Fruit fly (Drosophila melanogaster) whole organism, prepupa: ENCODE measurements around the gene CCAP-R.

ENCODE experiments used
- Blimp-1 ChIP-seq: fragments of 200-800 bp; sonication (Bioruptor generic); optimal IDR thresholded peaks from 3 replicates; lab custom pipeline; 2017; ENCODE audit warnings: missing biosample characterization, missing genetic modification characterization, mild to moderate bottlenecking, moderate library complexity, missing genetic modification reagents
- CG10631 ChIP-seq: fragments of 200-800 bp; sonication (Bioruptor generic); optimal IDR thresholded peaks from 2 replicates; lab custom pipeline; 2016; ENCODE audit warnings: missing biosample characterization, missing genetic modification characterization
- CG11762 ChIP-seq: fragments of 200-800 bp; sonication (Bioruptor generic); optimal IDR thresholded peaks from 3 replicates; lab custom pipeline; 2016; ENCODE audit warnings: missing biosample characterization, missing genetic modification characterization; ENCODE audit not compliant: insufficient read depth
- CG11902 ChIP-seq: fragments of 200-800 bp; sonication (Bioruptor generic); optimal IDR thresholded peaks from 3 replicates; lab custom pipeline; 2016; ENCODE audit warnings: missing biosample characterization, missing genetic modification characterization
- CG15336 ChIP-seq: fragments of 200-800 bp; sonication (Bioruptor generic); IDR thresholded peaks from 2 replicates; pipeline ENCODE4 v1.3.6; 2022; ENCODE audit warnings: missing biosample characterization, missing genetic modification characterization
- CG16779 ChIP-seq: fragments of 200-800 bp; sonication (Bioruptor generic); optimal IDR thresholded peaks from 3 replicates; lab custom pipeline; 2017; ENCODE audit warnings: missing biosample characterization, mild to moderate bottlenecking, missing genetic modification characterization
- CG3032 ChIP-seq: fragments of 200-800 bp; optimal IDR thresholded peaks from 2 replicates; lab custom pipeline; 2019; ENCODE audit warnings: missing biosample characterization, mild to moderate bottlenecking, missing genetic modification characterization, moderate library complexity
- CG31627 ChIP-seq: fragments of 200-800 bp; sonication (Bioruptor generic); optimal IDR thresholded peaks from 3 replicates; lab custom pipeline; 2016; ENCODE audit warnings: missing biosample characterization, missing genetic modification characterization
- CG3919 ChIP-seq: fragments of 200-800 bp; sonication (Bioruptor generic); optimal IDR thresholded peaks from 3 replicates; lab custom pipeline; 2016; ENCODE audit warnings: missing biosample characterization, missing genetic modification characterization
- CG4318 ChIP-seq: fragments of 200-800 bp; sonication (Bioruptor generic); optimal IDR thresholded peaks from 3 replicates; lab custom pipeline; 2017; ENCODE audit warnings: missing biosample characterization, mild to moderate bottlenecking, missing genetic modification characterization
- CG6163 ChIP-seq: fragments of 200-800 bp; sonication (Bioruptor generic); IDR thresholded peaks from 3 replicates; pipeline ENCODE4 v1.3.6; 2022; ENCODE audit warnings: missing biosample characterization, missing genetic modification characterization
- CG6276 ChIP-seq: fragments of 200-800 bp; sonication (Bioruptor generic); optimal IDR thresholded peaks from 2 replicates; lab custom pipeline; 2017; ENCODE audit warnings: missing biosample characterization, mild to moderate bottlenecking, missing genetic modification characterization
- CG6792 ChIP-seq: fragments of 200-800 bp; sonication (Bioruptor generic); optimal IDR thresholded peaks from 3 replicates; lab custom pipeline; 2016; ENCODE audit warnings: missing biosample characterization, missing genetic modification characterization
- CG6808 ChIP-seq: fragments of 200-800 bp; sonication (Bioruptor generic); optimal IDR thresholded peaks from 3 replicates; lab custom pipeline; 2017; ENCODE audit warnings: missing biosample characterization, missing genetic modification characterization, mild to moderate bottlenecking, moderate library complexity, missing genetic modification reagents
- CG6854 ChIP-seq: fragments of 200-800 bp; sonication (Bioruptor generic); optimal IDR thresholded peaks from 2 replicates; lab custom pipeline; 2017; ENCODE audit warnings: missing biosample characterization, mild to moderate bottlenecking, missing genetic modification characterization
- CG8319 ChIP-seq: fragments of 200-800 bp; sonication (Bioruptor generic); optimal IDR thresholded peaks from 3 replicates; lab custom pipeline; 2016; ENCODE audit warnings: missing biosample characterization, missing genetic modification characterization
- CG9139 ChIP-seq: fragments of 200-800 bp; sonication (Bioruptor generic); optimal IDR thresholded peaks from 3 replicates; lab custom pipeline; 2017; ENCODE audit warnings: missing biosample characterization, mild to moderate bottlenecking, missing genetic modification characterization
- Eip75B ChIP-seq: fragments of 200-800 bp; sonication (Bioruptor generic); optimal IDR thresholded peaks from 3 replicates; lab custom pipeline; 2016; ENCODE audit warnings: missing biosample characterization, missing genetic modification characterization
- Eip78C ChIP-seq: fragments of 200-800 bp; sonication (Bioruptor generic); peaks from one replicate; lab custom pipeline; 2016; ENCODE audit warnings: missing biosample characterization, missing genetic modification characterization
- Eip93F ChIP-seq: fragments of 200-800 bp; sonication (Bioruptor generic); optimal IDR thresholded peaks from 2 replicates; lab custom pipeline; 2016; ENCODE audit warnings: missing biosample characterization, mild to moderate bottlenecking, missing genetic modification characterization
- Ets21C ChIP-seq: fragments of 200-800 bp; sonication (Bioruptor generic); optimal IDR thresholded peaks from 3 replicates; lab custom pipeline; 2016; ENCODE audit warnings: missing biosample characterization, missing genetic modification characterization
- Lpt ChIP-seq: fragments of 200-800 bp; sonication (Bioruptor generic); optimal IDR thresholded peaks from 3 replicates; lab custom pipeline; 2016; ENCODE audit warnings: missing biosample characterization, missing genetic modification characterization
- Met ChIP-seq: fragments of 200-800 bp; sonication (Bioruptor generic); optimal IDR thresholded peaks from 3 replicates; lab custom pipeline; 2016; ENCODE audit warnings: missing biosample characterization, missing genetic modification characterization
- OdsH ChIP-seq: fragments of 200-800 bp; sonication (Bioruptor generic); optimal IDR thresholded peaks from 3 replicates; lab custom pipeline; 2016; ENCODE audit warnings: missing biosample characterization, missing genetic modification characterization
- Smox ChIP-seq: fragments of 200-800 bp; sonication (Bioruptor generic); optimal IDR thresholded peaks from 3 replicates; lab custom pipeline; 2016; ENCODE audit warnings: missing biosample characterization, missing genetic modification characterization
- Sox102F ChIP-seq: fragments of 200-800 bp; sonication (Bioruptor generic); optimal IDR thresholded peaks from 2 replicates; lab custom pipeline; 2016; ENCODE audit warnings: missing biosample characterization, mild to moderate bottlenecking, missing genetic modification characterization
- Sox14 ChIP-seq: fragments of 200-800 bp; sonication (Bioruptor generic); optimal IDR thresholded peaks from 3 replicates; lab custom pipeline; 2016; ENCODE audit warnings: missing biosample characterization, missing genetic modification characterization
- achi ChIP-seq: fragments of 200-800 bp; sonication (Bioruptor generic); optimal IDR thresholded peaks from 3 replicates; lab custom pipeline; 2016; ENCODE audit warnings: missing biosample characterization, missing genetic modification characterization
- acj6 ChIP-seq: fragments of 200-800 bp; sonication (Bioruptor generic); optimal IDR thresholded peaks from 3 replicates; lab custom pipeline; 2016; ENCODE audit warnings: missing biosample characterization, missing genetic modification characterization
- cyc ChIP-seq: fragments of 200-800 bp; sonication (Bioruptor generic); optimal IDR thresholded peaks from 3 replicates; lab custom pipeline; 2016; ENCODE audit warnings: missing biosample characterization, missing genetic modification characterization
- dac ChIP-seq: fragments of 200-800 bp; sonication (Bioruptor generic); optimal IDR thresholded peaks from 2 replicates; lab custom pipeline; 2017; ENCODE audit warnings: missing biosample characterization, mild to moderate bottlenecking, missing genetic modification characterization
- dsx ChIP-seq: fragments of 200-800 bp; optimal IDR thresholded peaks from 3 replicates; lab custom pipeline; 2019; ENCODE audit warnings: missing biosample characterization, mild to moderate bottlenecking, missing genetic modification characterization, moderate library complexity; ENCODE audit not compliant: poor library complexity, severe bottlenecking
- eg ChIP-seq: fragments of 200-800 bp; sonication (Bioruptor generic); IDR thresholded peaks from 3 replicates; pipeline ENCODE4 v1.3.6; 2022; ENCODE audit warnings: missing biosample characterization, missing genetic modification characterization
- esn ChIP-seq: fragments of 200-800 bp; sonication (Bioruptor generic); optimal IDR thresholded peaks from 2 replicates; lab custom pipeline; 2016; ENCODE audit warnings: missing biosample characterization, mild to moderate bottlenecking, missing genetic modification characterization, moderate library complexity
- fd59A ChIP-seq: fragments of 200-800 bp; sonication (Bioruptor generic); optimal IDR thresholded peaks from 2 replicates; lab custom pipeline; 2017; ENCODE audit warnings: missing biosample characterization, mild to moderate bottlenecking, missing genetic modification characterization, missing genetic modification reagents
- fd85E ChIP-seq: fragments of 200-800 bp; sonication (Bioruptor generic); optimal IDR thresholded peaks from 3 replicates; lab custom pipeline; 2016; ENCODE audit warnings: missing biosample characterization, missing genetic modification characterization
- fkh ChIP-seq: fragments of 200-800 bp; sonication (Bioruptor generic); optimal IDR thresholded peaks from 3 replicates; lab custom pipeline; 2017; ENCODE audit warnings: missing biosample characterization, mild to moderate bottlenecking, missing genetic modification characterization, moderate library complexity
- net ChIP-seq: fragments of 200-800 bp; sonication (Bioruptor generic); optimal IDR thresholded peaks from 3 replicates; lab custom pipeline; 2016; ENCODE audit warnings: missing biosample characterization, missing genetic modification characterization
- pdm3 ChIP-seq: fragments of 200-800 bp; sonication (Bioruptor generic); optimal IDR thresholded peaks from 3 replicates; lab custom pipeline; 2016; ENCODE audit warnings: missing biosample characterization, missing genetic modification characterization
- salr ChIP-seq, 2 experiments: fragments of 200-800 bp; sonication (Bioruptor generic); optimal IDR thresholded peaks; 3 replicates each; lab custom pipeline; 2016 to 2018; ENCODE audit warnings: missing biosample characterization in 2 of 2, missing genetic modification characterization in 2 of 2, mild to moderate bottlenecking in 1 of 2
- spab ChIP-seq: fragments of 200-800 bp; sonication (Bioruptor generic); optimal IDR thresholded peaks from 2 replicates; lab custom pipeline; 2017; ENCODE audit warnings: missing biosample characterization, mild to moderate bottlenecking, missing genetic modification characterization, missing genetic modification reagents
- topi ChIP-seq: fragments of 200-800 bp; sonication (Bioruptor generic); optimal IDR thresholded peaks from 3 replicates; lab custom pipeline; 2016; ENCODE audit warnings: missing biosample characterization, missing genetic modification characterization
- vri ChIP-seq: fragments of 200-800 bp; sonication (Bioruptor generic); optimal IDR thresholded peaks from 3 replicates; lab custom pipeline; 2016; ENCODE audit warnings: missing biosample characterization, mild to moderate bottlenecking, missing genetic modification characterization

The CCAP-R gene

DNA sequence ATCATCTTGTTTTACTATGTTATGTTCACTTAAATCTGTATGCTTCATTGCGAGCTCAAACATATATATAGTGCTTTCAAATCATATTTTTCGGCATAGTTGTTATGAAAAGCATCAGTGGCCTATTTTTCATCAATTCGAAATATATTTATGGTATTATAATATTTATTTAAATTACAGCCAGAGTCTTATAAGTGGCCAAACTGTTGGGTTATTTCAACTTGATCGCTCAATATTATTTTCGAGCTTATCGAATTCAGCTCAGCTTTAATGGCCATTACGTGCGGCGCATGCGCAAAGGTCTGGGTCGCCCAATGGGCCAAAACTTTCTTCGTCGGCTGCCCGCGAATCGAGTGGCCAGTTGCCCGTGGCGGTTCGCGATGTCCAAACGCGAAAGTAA lies 58.9 kb downstream of the CCAP-R start, which contains the start of gene Mco3:
Gene Mco3, plus strand, starts transcription at position 301 of the 400 bp plus-strand sequence.
- TF ChIP-seq net (GFP tag; lab: Kevin White, UChicago) (no peak), CG3919 (no peak), dac (GFP tag; lab: Kevin White, UChicago) (no peak), CG11902 (GFP tag; lab: Kevin White, UChicago) (no peak), CG11762 (GFP tag; lab: Kevin White, UChicago) (no peak), CG6854 (GFP tag; lab: Kevin White, UChicago) (no peak), fd59A (GFP tag; lab: Kevin White, UChicago) (no peak), acj6 (GFP tag; lab: Kevin White, UChicago) (no peak), cyc (GFP tag; lab: Kevin White, UChicago) (no peak), Smox (no peak)

DNA sequence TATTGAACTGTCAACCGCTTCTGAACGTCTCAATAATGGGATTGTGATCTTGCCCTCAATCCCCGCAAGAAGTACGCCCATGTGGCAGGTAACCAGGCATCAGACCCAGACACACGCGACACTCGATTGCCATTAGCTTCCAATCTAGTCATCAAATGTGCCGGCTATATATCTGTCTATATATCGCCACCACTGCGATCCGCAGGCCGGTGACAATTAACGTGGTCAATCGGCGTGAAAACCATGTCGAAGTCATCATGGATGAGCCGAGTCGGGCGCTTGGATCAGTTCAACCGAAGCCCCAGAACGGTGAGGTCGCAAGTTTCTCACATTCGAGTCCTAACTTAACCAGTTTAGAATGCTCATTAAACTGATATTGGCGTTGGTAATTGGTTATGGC lies 60.5 kb downstream of the CCAP-R start, which contains the start of gene Sodq:
Gene Sodq, plus strand, starts transcription at position 301 of the 400 bp plus-strand sequence.
- TF ChIP-seq achi (GFP tag; lab: Kevin White, UChicago) (no peak), CG11762 (GFP tag; lab: Kevin White, UChicago) (no peak), CG6808 (GFP tag; lab: Kevin White, UChicago) (no peak), Smox (no peak), CG6792 (GFP tag; lab: Kevin White, UChicago) (no peak), CG4318 (GFP tag; lab: Kevin White, UChicago) (no peak), Sox14 (GFP tag; lab: Kevin White, UChicago) (no peak), pdm3 (GFP tag; lab: Kevin White, UChicago) (no peak), CG6276 (GFP tag; lab: Kevin White, UChicago) (no peak), Sox102F (GFP tag; lab: Kevin White, UChicago) (no peak), CG31627 (GFP tag; lab: Kevin White, UChicago) (no peak), CG15336 (GFP tag; lab: Robert Waterston, UW) (no peak)

DNA sequence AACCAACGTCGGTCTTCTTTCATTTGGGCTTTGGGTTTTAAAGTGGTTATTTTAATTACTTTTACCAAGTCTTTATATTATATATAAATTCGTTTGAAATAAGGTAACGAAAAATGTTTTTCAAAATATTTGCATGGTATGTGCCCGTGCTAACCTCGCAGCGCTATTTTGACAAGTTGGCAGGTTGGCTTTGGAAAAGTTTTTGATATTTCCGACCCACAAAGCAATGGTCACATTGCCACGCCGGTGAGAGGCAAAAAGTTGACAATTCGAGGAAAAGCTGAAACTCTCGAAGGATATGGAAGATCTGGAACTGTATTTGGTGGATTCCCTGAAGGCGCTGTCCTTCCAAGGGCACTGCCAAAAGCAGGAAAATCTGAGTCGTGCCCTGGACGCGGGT lies 62.8 kb downstream of the CCAP-R start, which contains the start of gene CG5913:
Gene CG5913, plus strand, starts transcription at position 224 of the 400 bp plus-strand sequence.
- no peak for TF ChIP-seq Met (GFP tag; lab: Kevin White, UChicago)
- TF ChIP-seq esn (GFP tag; lab: Kevin White, UChicago), result no peak
- TF ChIP-seq CG6163 (GFP tag; lab: Robert Waterston, UW), result no peak
- no peak for TF ChIP-seq CG10631
- TF ChIP-seq CG8319, result no peak
- TF ChIP-seq Sox14 (GFP tag; lab: Kevin White, UChicago), result no peak
- no peak for TF ChIP-seq Eip93F (GFP tag; lab: Kevin White, UChicago)
- TF ChIP-seq Sox102F (GFP tag; lab: Kevin White, UChicago), result no peak
- no peak for TF ChIP-seq acj6 (GFP tag; lab: Kevin White, UChicago)
- TF ChIP-seq vri (GFP tag; lab: Kevin White, UChicago), result no peak
- no peak for TF ChIP-seq Ets21C (GFP tag; lab: Kevin White, UChicago)
- TF ChIP-seq CG6792 (GFP tag; lab: Kevin White, UChicago), result no peak
- no peak for TF ChIP-seq Lpt
- no peak for TF ChIP-seq OdsH
- no peak for TF ChIP-seq fd85E (GFP tag; lab: Kevin White, UChicago)
- no peak for TF ChIP-seq Eip75B
- no peak for TF ChIP-seq CG15336 (GFP tag; lab: Robert Waterston, UW)

DNA sequence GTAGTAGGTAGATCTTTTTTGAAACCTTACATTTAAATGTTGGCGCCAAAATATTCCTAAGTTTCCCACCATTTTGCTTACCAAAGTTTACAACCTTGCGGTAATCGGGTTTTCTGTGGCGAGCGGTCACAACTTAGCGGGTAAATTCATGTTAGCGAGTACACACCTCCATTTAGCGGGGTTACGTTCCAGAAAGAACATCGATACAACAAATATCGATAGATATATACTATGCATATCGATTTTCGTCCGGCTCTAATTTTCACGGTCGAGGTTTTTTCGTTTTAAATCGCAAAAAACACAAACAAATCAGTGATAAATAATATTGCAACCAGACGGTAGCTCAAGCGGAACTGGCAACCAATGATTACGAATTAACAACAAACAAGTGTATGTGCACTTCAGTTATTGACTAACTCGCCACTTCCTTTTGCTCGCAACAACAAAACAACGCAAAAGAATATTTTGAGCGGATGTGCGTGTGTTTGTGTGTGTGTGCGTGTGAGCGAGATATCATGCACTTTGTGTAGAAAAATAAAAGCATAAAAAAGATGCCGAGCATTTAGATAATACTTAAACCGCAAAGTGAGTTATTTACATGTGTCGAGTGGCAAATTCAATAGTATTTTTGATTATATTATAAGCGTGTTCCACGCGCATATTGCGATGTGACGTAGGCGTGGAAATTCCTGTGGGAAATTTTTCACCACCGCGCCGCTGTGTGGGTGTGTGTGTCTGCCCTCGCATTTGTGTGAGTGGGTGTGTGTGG lies 67.6 kb downstream of the CCAP-R start, which contains the start of gene Lnk:
Gene Lnk, plus strand, starts transcription at position 236 of the 769 bp plus-strand sequence.
- TF ChIP-seq eg (0 out of 3 replicates have a peak, but pooled peaks have one; percentile 30), CG6854 (GFP tag; lab: Kevin White, UChicago) (peak; percentile 76), Eip93F (GFP tag; lab: Kevin White, UChicago) (no peak), vri (GFP tag; lab: Kevin White, UChicago) (peak; percentile 72), topi (GFP tag; lab: Kevin White, UChicago) (peak; percentile 6), Eip78C (GFP tag; lab: Kevin White, UChicago) (peak; percentile 78), Ets21C (GFP tag; lab: Kevin White, UChicago) (no peak), CG16779 (peak; percentile 51), CG9139 (GFP tag; lab: Kevin White, UChicago) (peak; percentile 54), salr (GFP tag; optimal IDR thresholded peaks at IDR 0.05; lab: Kevin White, UChicago) (no peak), spab (GFP tag; lab: Kevin White, UChicago) (peak; percentile 16), CG15336 (GFP tag; lab: Robert Waterston, UW) (peak; percentile 51), CG4318 (GFP tag; lab: Kevin White, UChicago) (no peak), Sox14 (GFP tag; lab: Kevin White, UChicago) (peak; percentile 9), dsx (GFP tag; lab: Kevin White, UChicago) (peak; percentile 56), CG3032 (tag; lab: Kevin White, UChicago) (peak; percentile 8), CG11762 (GFP tag; lab: Kevin White, UChicago) (no peak), fkh (GFP tag; lab: Kevin White, UChicago) (no peak), Blimp-1 (GFP tag; lab: Kevin White, UChicago) (no peak)
